Fruit fly (Drosophila melanogaster) whole organism, adult: ENCODE measurements around the gene DNAlig3.

ENCODE experiments used
- CG14711 ChIP-seq: fragments of 200-800 bp; sonication (Bioruptor generic); optimal IDR thresholded peaks from 2 replicates; lab custom pipeline; 2018; ENCODE audit warnings: missing biosample characterization, mild to moderate bottlenecking, missing genetic modification characterization, moderate library complexity
- CG1620 ChIP-seq: fragments of 200-800 bp; sonication (Bioruptor generic); optimal IDR thresholded peaks from 2 replicates; lab custom pipeline; 2016; ENCODE audit warnings: missing biosample characterization, missing genetic modification characterization
- CG33017 ChIP-seq: fragments of 200-800 bp; sonication (Bioruptor generic); optimal IDR thresholded peaks from 2 replicates; lab custom pipeline; 2018; ENCODE audit warnings: missing biosample characterization, mild to moderate bottlenecking, missing genetic modification characterization, moderate library complexity
- CG5204 ChIP-seq: fragments of 200-800 bp; sonication (Bioruptor generic); optimal IDR thresholded peaks from 2 replicates; lab custom pipeline; 2016; ENCODE audit warnings: missing biosample characterization, missing genetic modification characterization
- CG7101 ChIP-seq: fragments of 200-800 bp; sonication (Bioruptor generic); optimal IDR thresholded peaks from 2 replicates; lab custom pipeline; 2018; ENCODE audit warnings: missing biosample characterization, mild to moderate bottlenecking, missing genetic modification characterization, moderate library complexity
- Crg-1 ChIP-seq: fragments of 200-800 bp; sonication (Bioruptor generic); optimal IDR thresholded peaks from 2 replicates; lab custom pipeline; 2016; ENCODE audit warnings: missing biosample characterization, missing genetic modification characterization
- Hr96 ChIP-seq: fragments of 200-800 bp; sonication (Bioruptor generic); optimal IDR thresholded peaks from 2 replicates; lab custom pipeline; 2016; ENCODE audit warnings: missing biosample characterization, missing genetic modification characterization
- Mnt ChIP-seq: fragments of 200-800 bp; sonication (Bioruptor generic); optimal IDR thresholded peaks from 2 replicates; lab custom pipeline; 2016; ENCODE audit warnings: missing biosample characterization, mild to moderate bottlenecking, missing genetic modification characterization
- cnc ChIP-seq, 2 experiments: fragments of >200 bp; optimal IDR thresholded peaks; 2 replicates each; lab custom pipeline; 2017
- kay ChIP-seq: fragments of 200-800 bp; sonication (Bioruptor generic); peaks from one replicate; lab custom pipeline; 2016; ENCODE audit warnings: missing biosample characterization, missing genetic modification characterization, borderline replicate concordance
- pad ChIP-seq: fragments of 200-800 bp; sonication (Bioruptor generic); optimal IDR thresholded peaks from 3 replicates; lab custom pipeline; 2017; ENCODE audit warnings: missing biosample characterization, missing genetic modification characterization, mild to moderate bottlenecking, moderate library complexity, missing genetic modification reagents
- toe ChIP-seq: fragments of 200-800 bp; sonication (Bioruptor generic); optimal IDR thresholded peaks from 2 replicates; lab custom pipeline; 2016; ENCODE audit warnings: missing biosample characterization, missing genetic modification characterization

dm6 chr3R:12373800-12374199 lies 27.8 kb downstream of the DNAlig3 start, which contains the start of gene GstD4:
- TF ChIP-seq CG7101 (tag; lab: Kevin White, UChicago) = no peak
- TF ChIP-seq toe (GFP tag; lab: Kevin White, UChicago) = no peak
- TF ChIP-seq Crg-1 = no peak
- no peak for TF ChIP-seq Mnt (GFP tag; lab: Kevin White, UChicago)
- no peak for TF ChIP-seq CG1620
- TF ChIP-seq pad (GFP tag; lab: Kevin White, UChicago) = no peak
- no peak for TF ChIP-seq CG5204 (GFP tag; lab: Kevin White, UChicago)
- no peak for TF ChIP-seq CG14711 (tag; lab: Kevin White, UChicago)
- TF ChIP-seq kay = no peak
- no peak for TF ChIP-seq Hr96 (GFP tag; lab: Kevin White, UChicago)
- TF ChIP-seq CG33017 (tag; lab: Kevin White, UChicago) = no peak
- TF ChIP-seq cnc (optimal IDR thresholded peaks at IDR 0.05; lab: Kevin White, UChicago) = no peak
